Worm (Caenorhabditis elegans) whole organism, L3 larva: ENCODE data around the gene M7.8.

ENCODE experiments used
- ama-1 ChIP-seq: fragments of 150-350 bp; optimal IDR thresholded peaks from 2 replicates; lab custom pipeline; 2018
- ceh-28 ChIP-seq: fragments of 150-350 bp; optimal IDR thresholded peaks from 2 replicates; lab custom pipeline; 2014; ENCODE audit warnings: missing biosample characterization, missing genetic modification reagents, missing genetic modification characterization
- jun-1 ChIP-seq: fragments of 150-350 bp; optimal IDR thresholded peaks from 2 replicates; lab custom pipeline; 2014; ENCODE audit warnings: missing biosample characterization, missing genetic modification reagents, missing genetic modification characterization
- mml-1 ChIP-seq: fragments of 150-350 bp; sonication (generic microtip); optimal IDR thresholded peaks from 3 replicates; lab custom pipeline; 2014; ENCODE audit warnings: missing biosample characterization, missing genetic modification characterization
- nhr-12 ChIP-seq: fragments of 150-350 bp; optimal IDR thresholded peaks from 2 replicates; lab custom pipeline; 2014; ENCODE audit warnings: missing biosample characterization, missing genetic modification characterization
- skn-1 ChIP-seq: fragments of 150-350 bp; optimal IDR thresholded peaks from 2 replicates; lab custom pipeline; 2014; ENCODE audit warnings: missing biosample characterization, missing genetic modification characterization
- tbx-2 ChIP-seq: sonication (generic microtip); optimal IDR thresholded peaks from 2 replicates; lab custom pipeline; 2016; ENCODE audit warnings: mild to moderate bottlenecking, missing genetic modification characterization, missing compliant biosample characterization
- unc-62 ChIP-seq: fragments of 150-350 bp; sonication (generic microtip); optimal IDR thresholded peaks from 4 replicates; lab custom pipeline; 2014; ENCODE audit warnings: missing biosample characterization, missing genetic modification reagents, missing genetic modification characterization
- zag-1 ChIP-seq: fragments of 150-350 bp; optimal IDR thresholded peaks from 2 replicates; lab custom pipeline; 2014; ENCODE audit warnings: missing biosample characterization, missing genetic modification characterization

DNA sequence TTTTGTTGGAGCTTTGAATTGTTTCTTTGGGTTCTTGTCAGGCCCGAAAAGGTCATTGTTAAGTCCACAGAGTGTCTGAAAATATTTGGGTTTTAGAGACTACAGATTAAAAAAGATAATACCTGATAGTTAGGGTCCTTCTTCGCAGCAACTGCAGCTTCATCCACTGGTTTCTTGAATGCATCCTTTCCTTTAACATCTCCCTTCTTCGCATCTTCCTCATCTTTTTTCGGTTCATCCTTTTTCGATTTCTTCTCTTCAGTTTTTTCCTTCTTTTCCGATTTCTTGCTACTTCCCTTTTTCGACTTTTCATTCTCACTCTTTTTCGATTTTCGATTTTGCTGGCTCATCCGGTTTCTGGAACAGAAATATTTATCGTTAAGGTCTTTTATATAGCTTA is 8.6 kb upstream of the M7.8 start:
- TF ChIP-seq jun-1 (no peak), nhr-12 (tag; lab: Kevin White, UChicago) (no peak), mml-1 (no peak), zag-1 (tag; lab: Kevin White, UChicago) (no peak), unc-62 (no peak), skn-1 (tag; lab: Kevin White, UChicago) (no peak), ama-1 (lab: Kevin White, UChicago) (no peak), ceh-28 (tag; lab: Kevin White, UChicago) (no peak), tbx-2 (tag; lab: Kevin White, UChicago) (no peak)
